Worm (Caenorhabditis elegans) whole organism, young adult: ENCODE data around the gene B0336.13.
A peak's percentile ranks its signal among the peaks of the same experiment; 100 is the strongest.

Source experiments
- B0261.1 ChIP-seq: sonication (generic microtip); optimal IDR thresholded peaks from 2 replicates; lab custom pipeline; 2016; ENCODE audit warnings: mild to moderate bottlenecking, missing genetic modification characterization, moderate library complexity, missing compliant biosample characterization
- D2030.7 ChIP-seq: fragments of 200-800 bp; sonication (Bioruptor generic); IDR thresholded peaks from 2 replicates; pipeline ENCODE4 v1.3.6; 2022; ENCODE audit warnings: missing genetic modification reagents, missing genetic modification characterization, missing compliant biosample characterization
- F23B12.7 ChIP-seq: sonication (generic microtip); optimal IDR thresholded peaks from 2 replicates; lab custom pipeline; 2017; ENCODE audit warnings: missing genetic modification characterization, mild to moderate bottlenecking, missing compliant biosample characterization, antibody characterized with exemption, moderate library complexity; ENCODE audit not compliant: insufficient read depth
- F33H1.4 ChIP-seq: fragments of 200-800 bp; sonication (Bioruptor generic); IDR thresholded peaks from 2 replicates; pipeline ENCODE4 v1.3.6; 2022; ENCODE audit warnings: missing genetic modification reagents, missing genetic modification characterization, missing compliant biosample characterization
- F55B11.4 ChIP-seq: sonication (generic microtip); optimal IDR thresholded peaks from 2 replicates; lab custom pipeline; 2016; ENCODE audit warnings: missing compliant biosample characterization, missing genetic modification characterization, borderline replicate concordance; ENCODE audit not compliant: insufficient read depth
- K11D2.4 ChIP-seq: fragments of 200-800 bp; sonication (Bioruptor generic); IDR thresholded peaks from 2 replicates; pipeline ENCODE4 v1.3.6; 2022; ENCODE audit warnings: missing genetic modification reagents, missing genetic modification characterization, missing compliant biosample characterization
- T07F8.4 ChIP-seq: sonication (generic microtip); optimal IDR thresholded peaks from 2 replicates; lab custom pipeline; 2016; ENCODE audit warnings: mild to moderate bottlenecking, missing genetic modification characterization, moderate library complexity, missing compliant biosample characterization
- Y79H2A.3 ChIP-seq: fragments of 200-800 bp; sonication (Bioruptor generic); conservative IDR thresholded peaks from 2 replicates; pipeline ENCODE4 v1.3.6; 2022; ENCODE audit warnings: missing genetic modification reagents, missing genetic modification characterization, missing compliant biosample characterization
- akir-1 ChIP-seq: fragments of 200-800 bp; sonication (Bioruptor generic); optimal IDR thresholded peaks from 2 replicates; lab custom pipeline; 2018; ENCODE audit warnings: mild to moderate bottlenecking, missing genetic modification characterization, moderate library complexity, missing compliant biosample characterization
- athp-1 ChIP-seq: sonication (generic microtip); optimal IDR thresholded peaks from 2 replicates; lab custom pipeline; 2017; ENCODE audit warnings: mild to moderate bottlenecking, missing genetic modification characterization, missing compliant biosample characterization
- attf-5 ChIP-seq: fragments of 200-800 bp; sonication (Bioruptor generic); optimal IDR thresholded peaks from 2 replicates; lab custom pipeline; 2018; ENCODE audit warnings: mild to moderate bottlenecking, missing genetic modification characterization, missing compliant biosample characterization
- cebp-1 ChIP-seq, 2 experiments: fragments of 200-800 bp in 1 of 2; sonication (Bioruptor generic) in 1 of 2; sonication (generic microtip) in 1 of 2; IDR thresholded peaks in 1 of 2; optimal IDR thresholded peaks in 1 of 2; 2 replicates each; pipeline versions ENCODE4 v1.3.6 to Lab custom; 2017 to 2022; ENCODE audit warnings: missing compliant biosample characterization in 2 of 2, missing genetic modification characterization in 2 of 2, mild to moderate bottlenecking in 1 of 2, missing genetic modification reagents in 1 of 2, moderate library complexity in 1 of 2
- ceh-27 ChIP-seq: fragments of 200-800 bp; sonication (Bioruptor generic); optimal IDR thresholded peaks from 2 replicates; lab custom pipeline; 2018; ENCODE audit warnings: mild to moderate bottlenecking, missing genetic modification characterization, moderate library complexity, missing compliant biosample characterization
- ceh-40 ChIP-seq: fragments of 200-800 bp; sonication (Bioruptor generic); IDR thresholded peaks from 2 replicates; pipeline ENCODE4 v1.3.6; 2022; ENCODE audit warnings: missing genetic modification characterization, missing compliant biosample characterization
- ceh-91 ChIP-seq: fragments of 200-800 bp; sonication (Bioruptor generic); IDR thresholded peaks from 2 replicates; pipeline ENCODE4 v1.3.6; 2022; ENCODE audit warnings: missing genetic modification reagents, missing genetic modification characterization, missing compliant biosample characterization
- die-1 ChIP-seq: sonication (generic microtip); optimal IDR thresholded peaks from 2 replicates; lab custom pipeline; 2016; ENCODE audit warnings: missing genotype, mild to moderate bottlenecking, missing genetic modification characterization, missing compliant biosample characterization
- dpff-1 ChIP-seq: sonication (generic microtip); optimal IDR thresholded peaks from 2 replicates; lab custom pipeline; 2017; ENCODE audit warnings: mild to moderate bottlenecking, missing genetic modification characterization, missing compliant biosample characterization
- efl-1 ChIP-seq: fragments of 150-350 bp; optimal IDR thresholded peaks from 2 replicates; lab custom pipeline; 2014; ENCODE audit warnings: missing biosample characterization, missing genetic modification reagents, missing genetic modification characterization
- egl-44 ChIP-seq: fragments of 200-800 bp; sonication (Bioruptor generic); IDR thresholded peaks from 2 replicates; pipeline ENCODE4 v1.3.6; 2022; ENCODE audit warnings: missing genetic modification reagents, missing genetic modification characterization, missing compliant biosample characterization
- fkh-3 ChIP-seq: sonication (generic microtip); optimal IDR thresholded peaks from 2 replicates; lab custom pipeline; 2016; ENCODE audit warnings: mild to moderate bottlenecking, missing genetic modification characterization, missing compliant biosample characterization
- gei-17 ChIP-seq: fragments of 200-800 bp; sonication (Bioruptor generic); optimal IDR thresholded peaks from 2 replicates; lab custom pipeline; 2018; ENCODE audit warnings: mild to moderate bottlenecking, missing genetic modification characterization, missing compliant biosample characterization
- him-1 ChIP-seq: sonication (generic microtip); optimal IDR thresholded peaks from 2 replicates; lab custom pipeline; 2016; ENCODE audit warnings: missing genotype, missing genetic modification reagents, missing genetic modification characterization, missing compliant biosample characterization
- hlh-26 ChIP-seq: fragments of 200-800 bp; sonication (Bioruptor generic); conservative IDR thresholded peaks from 2 replicates; pipeline ENCODE4 v1.3.6; 2022; ENCODE audit warnings: missing genetic modification reagents, missing genetic modification characterization, missing compliant biosample characterization
- hsf-1 ChIP-seq: fragments of 200-800 bp; sonication (Bioruptor generic); IDR thresholded peaks from 2 replicates; pipeline ENCODE4 v1.3.6; 2022; ENCODE audit warnings: missing genetic modification reagents, missing genetic modification characterization, missing compliant biosample characterization
- lin-54 ChIP-seq: fragments of 200-800 bp; sonication (Bioruptor generic); optimal IDR thresholded peaks from 2 replicates; lab custom pipeline; 2018; ENCODE audit warnings: mild to moderate bottlenecking, missing genetic modification characterization, missing compliant biosample characterization
- lsl-1 ChIP-seq: fragments of 200-800 bp; sonication (Bioruptor generic); optimal IDR thresholded peaks from 2 replicates; lab custom pipeline; 2018; ENCODE audit warnings: mild to moderate bottlenecking, missing genetic modification characterization, moderate library complexity, missing compliant biosample characterization
- lsy-27 ChIP-seq: sonication (generic microtip); optimal IDR thresholded peaks from 2 replicates; lab custom pipeline; 2017; ENCODE audit warnings: missing genetic modification characterization, mild to moderate bottlenecking, missing compliant biosample characterization, antibody characterized with exemption, missing genotype, borderline replicate concordance; ENCODE audit not compliant: insufficient read depth
- madf-10 ChIP-seq: sonication (generic microtip); optimal IDR thresholded peaks from 2 replicates; lab custom pipeline; 2016; ENCODE audit warnings: mild to moderate bottlenecking, missing genetic modification characterization, missing compliant biosample characterization
- madf-6 ChIP-seq: fragments of 200-800 bp; sonication (Bioruptor generic); IDR thresholded peaks from 2 replicates; pipeline ENCODE4 v1.3.6; 2022; ENCODE audit warnings: missing genetic modification reagents, missing genetic modification characterization, missing compliant biosample characterization
- mxl-1 ChIP-seq: sonication (generic microtip); optimal IDR thresholded peaks from 2 replicates; lab custom pipeline; 2016; ENCODE audit warnings: missing genetic modification characterization, missing compliant biosample characterization
- nhr-27 ChIP-seq: fragments of 200-800 bp; sonication (Bioruptor generic); optimal IDR thresholded peaks from 2 replicates; lab custom pipeline; 2018; ENCODE audit warnings: mild to moderate bottlenecking, missing genetic modification characterization, moderate library complexity, missing compliant biosample characterization
- nhr-80 ChIP-seq: sonication (generic microtip); optimal IDR thresholded peaks from 2 replicates; lab custom pipeline; 2016; ENCODE audit warnings: missing genetic modification characterization, missing compliant biosample characterization
- nhr-90 ChIP-seq: sonication (generic microtip); optimal IDR thresholded peaks from 2 replicates; lab custom pipeline; 2016; ENCODE audit warnings: missing genotype, mild to moderate bottlenecking, missing genetic modification characterization, missing compliant biosample characterization
- pbrm-1 ChIP-seq: fragments of 200-800 bp; sonication (Bioruptor generic); IDR thresholded peaks from 2 replicates; pipeline ENCODE4 v1.3.6; 2022; ENCODE audit warnings: missing genetic modification reagents, missing genetic modification characterization, missing compliant biosample characterization
- rcor-1 ChIP-seq: fragments of 200-800 bp; sonication (Bioruptor generic); IDR thresholded peaks from 2 replicates; pipeline ENCODE4 v1.3.6; 2022; ENCODE audit warnings: missing genetic modification reagents, missing genetic modification characterization, missing compliant biosample characterization
- snpc-1.3 ChIP-seq: sonication (generic microtip); optimal IDR thresholded peaks from 2 replicates; lab custom pipeline; 2017; ENCODE audit warnings: missing genetic modification characterization, mild to moderate bottlenecking, missing compliant biosample characterization, antibody characterized with exemption, moderate library complexity, missing genotype, missing genetic modification reagents; ENCODE audit not compliant: insufficient read depth
- snpc-3.4 ChIP-seq: sonication (generic microtip); optimal IDR thresholded peaks from 2 replicates; lab custom pipeline; 2017; ENCODE audit warnings: missing genetic modification characterization, mild to moderate bottlenecking, missing compliant biosample characterization, antibody characterized with exemption, moderate library complexity, missing genotype, missing genetic modification reagents
- snpc-4 ChIP-seq, 5 experiments: fragments of 150-350 bp in 1 of 5; sonication (generic microtip) in 4 of 5; optimal IDR thresholded peaks; 2 replicates each; lab custom pipeline; 2014 to 2018; ENCODE audit warnings: missing genetic modification characterization in 5 of 5, missing biosample characterization in 3 of 5, antibody characterized with exemption in 2 of 5, mild to moderate bottlenecking in 2 of 5, missing compliant biosample characterization in 2 of 5, missing genotype in 2 of 5, moderate library complexity in 2 of 5, missing genetic modification reagents in 1 of 5
- tlf-1 ChIP-seq: fragments of 200-800 bp; sonication (Bioruptor generic); optimal IDR thresholded peaks from 2 replicates; lab custom pipeline; 2018; ENCODE audit warnings: mild to moderate bottlenecking, missing genetic modification characterization, missing compliant biosample characterization
- unc-130 ChIP-seq: sonication (generic microtip); optimal IDR thresholded peaks from 2 replicates; lab custom pipeline; 2016; ENCODE audit warnings: missing genetic modification reagents, missing genetic modification characterization, missing compliant biosample characterization
- unc-62 ChIP-seq: fragments of 150-350 bp; optimal IDR thresholded peaks from 2 replicates; lab custom pipeline; 2014; ENCODE audit warnings: missing biosample characterization, missing genetic modification reagents, missing genetic modification characterization
- xnd-1 ChIP-seq: sonication (generic microtip); optimal IDR thresholded peaks from 2 replicates; lab custom pipeline; 2016; ENCODE audit warnings: missing genotype, missing genetic modification reagents, missing genetic modification characterization, missing compliant biosample characterization
- ztf-18 ChIP-seq: sonication (generic microtip); optimal IDR thresholded peaks from 2 replicates; lab custom pipeline; 2016; ENCODE audit warnings: missing genotype, mild to moderate bottlenecking, missing genetic modification characterization, missing compliant biosample characterization

B0336.13 gene

DNA sequence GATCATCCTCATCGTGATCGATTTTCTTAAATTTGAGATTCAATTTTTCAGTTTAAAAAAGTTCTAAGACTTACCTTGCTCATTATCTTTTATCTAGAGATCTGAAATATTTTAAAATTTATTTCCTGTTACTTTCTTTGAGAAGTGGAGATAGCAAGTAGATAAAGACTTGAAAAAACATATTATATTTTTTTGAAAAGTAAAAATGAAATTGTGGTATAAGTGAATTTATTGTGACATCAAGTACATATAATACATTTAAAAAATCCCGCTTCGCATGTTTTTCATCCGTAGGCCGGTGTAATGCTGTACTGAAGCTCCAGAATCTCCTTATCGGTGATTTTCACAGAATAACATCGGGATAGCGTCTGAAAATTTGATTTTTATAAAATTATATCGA lies 3.4 kb downstream of the B0336.13 start, which contains the start of gene B0336.7 (continued):
- TF ChIP-seq hlh-26 (no peak), rcor-1 (GFP tag; lab: Robert Waterston, UW) (no peak), fkh-3 (tag; lab: Kevin White, UChicago) (no peak), ceh-91 (GFP tag; lab: Robert Waterston, UW) (no peak)

DNA sequence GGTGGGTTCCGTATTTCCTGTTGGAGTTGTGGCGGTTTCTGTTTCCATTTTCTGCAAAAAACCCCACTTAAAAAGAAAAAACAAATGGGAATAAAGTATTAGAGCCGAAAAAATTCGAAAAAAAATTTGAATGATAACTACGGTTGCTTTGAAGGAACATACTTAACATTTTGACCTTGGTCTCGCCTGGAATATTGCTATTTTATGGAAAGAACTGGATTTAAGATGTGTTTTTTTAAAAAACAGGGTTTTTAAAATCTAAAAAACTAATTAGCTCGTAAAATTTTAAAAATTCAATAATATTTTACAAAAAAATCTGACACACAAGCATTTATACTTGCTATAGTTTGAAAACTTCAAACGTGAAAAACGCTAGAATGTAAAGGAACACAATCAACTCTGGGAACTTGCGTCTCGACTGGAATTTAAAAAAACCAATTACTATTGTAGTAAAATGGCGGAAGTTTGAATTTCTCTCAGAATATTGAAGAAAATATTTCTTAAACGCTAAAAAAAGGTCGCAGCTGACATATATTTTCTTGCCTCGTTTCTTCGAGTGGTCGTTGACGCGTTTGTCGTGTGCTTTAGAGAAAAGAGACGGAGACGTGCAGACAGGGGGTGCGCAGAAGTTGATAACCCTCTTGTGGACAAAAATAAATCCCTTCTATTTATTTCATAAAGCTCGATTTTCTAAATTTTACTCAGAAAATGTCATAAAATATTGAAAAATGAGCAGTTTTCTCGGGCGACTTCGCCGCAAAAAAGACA lies 4.3 kb downstream of the B0336.13 start, which contains the start of the genes lgg-3 and rgs-5:
TSS of gene lgg-3 (minus strand) at position 51 of the 768 bp plus-strand sequence.
TSS of gene rgs-5 (plus strand) at position 593 of the 768 bp plus-strand sequence.
- TF ChIP-seq nhr-27 (tag; lab: Kevin White, UChicago) (no peak), mxl-1 (tag; lab: Kevin White, UChicago) (no peak), gei-17 (GFP tag; lab: Kevin White, UChicago) (no peak), akir-1 (no peak), xnd-1 (tag; lab: Kevin White, UChicago) (peak; percentile 91), ceh-91 (GFP tag; lab: Robert Waterston, UW) (peak; percentile 61), lsy-27 (no peak), die-1 (tag; lab: Kevin White, UChicago) (no peak), K11D2.4 (no peak), ceh-40 (GFP tag; lab: Robert Waterston, UW) (no peak), Y79H2A.3 (GFP tag; lab: Robert Waterston, UW) (no peak), tlf-1 (GFP tag; lab: Kevin White, UChicago) (peak; percentile 44), madf-10 (no peak), ztf-18 (tag; lab: Kevin White, UChicago) (peak; percentile 72), egl-44 (no peak), him-1 (tag; lab: Kevin White, UChicago) (peak; percentile 64), F55B11.4 (tag; lab: Kevin White, UChicago) (no peak), ceh-27 (peak; percentile 12), unc-130 (GFP tag; lab: Kevin White, UChicago) (peak; percentile 37), T07F8.4 (tag; lab: Kevin White, UChicago) (no peak), pbrm-1 (GFP tag; lab: Robert Waterston, UW) (no peak), efl-1 (GFP tag; lab: Kevin White, UChicago) (peak; percentile 62), lin-54 (GFP tag; lab: Kevin White, UChicago) (peak; percentile 89), attf-5 (GFP tag; lab: Kevin White, UChicago) (peak; percentile 65), lsl-1 (GFP tag; lab: Kevin White, UChicago) (peak; percentile 96), D2030.7 (GFP tag; lab: Robert Waterston, UW) (peak; percentile 58), F23B12.7 (tag; lab: Kevin White, UChicago) (no peak), snpc-3.4 (tag; lab: Kevin White, UChicago) (no peak), nhr-90 (tag; lab: Kevin White, UChicago) (no peak), dpff-1 (tag; lab: Kevin White, UChicago) (no peak), cebp-1 (GFP tag; IDR thresholded peaks at IDR 0.05; lab: Robert Waterston, UW) (0 out of 2 replicates have a peak, but pooled peaks have one; percentile 11), cebp-1 (tag; optimal IDR thresholded peaks at IDR 0.05; lab: Kevin White, UChicago) (peak; percentile 15), B0261.1 (tag; lab: Kevin White, UChicago) (no peak), snpc-1.3 (peak; percentile 3), snpc-4 (GFP tag; optimal IDR thresholded peaks at IDR 0.05; lab: Kevin White, UChicago) (no peak), snpc-4 (tag; optimal IDR thresholded peaks at IDR 0.05; lab: Kevin White, UChicago) (peak; percentile 5 to 81 (median 31)), athp-1 (tag; lab: Kevin White, UChicago) (peak; percentile 13), unc-62 (no peak), madf-6 (GFP tag; lab: Robert Waterston, UW) (peak; percentile 88), hsf-1 (peak; percentile 48; the same call in 1 of the 2 replicates), F33H1.4 (GFP tag; lab: Robert Waterston, UW) (peak; percentile 85), nhr-80 (tag; lab: Kevin White, UChicago) (peak; percentile 12)
